Fruit fly (Drosophila melanogaster): Measurements from ENCODE around the gene CG13077.

Gene CG13077

dm6 chr2L:19586436-19587333 lies 21.0 kb downstream of the CG13077 start, which contains the start of gene Lar:
Gene Lar, plus strand, starts transcription at chr2L:19586623.
- no peak for TF ChIP-seq ttk (optimal IDR thresholded peaks at IDR 0.05)
- TF ChIP-seq h (optimal IDR thresholded peaks at IDR 0.05), result no peak
- no peak for TF ChIP-seq insv (optimal IDR thresholded peaks at IDR 0.05)
- TF ChIP-seq psq (optimal IDR thresholded peaks at IDR 0.05), result no peak
- TF ChIP-seq Myc (optimal IDR thresholded peaks at IDR 0.05), result no peak
- no peak for TF ChIP-seq Sin3A (optimal IDR thresholded peaks at IDR 0.05)

- TF ChIP-seq ttk (optimal IDR thresholded peaks at IDR 0.05) (no peak), Myc (optimal IDR thresholded peaks at IDR 0.05) (no peak), Sin3A (optimal IDR thresholded peaks at IDR 0.05) (no peak), h (optimal IDR thresholded peaks at IDR 0.05) (no peak), insv (optimal IDR thresholded peaks at IDR 0.05) (no peak), psq (optimal IDR thresholded peaks at IDR 0.05) (no peak)
Measured at dm6 chr2L:19587334-19587659, 21.6 kb downstream of the CG13077 start.

- TF ChIP-seq Sin3A (optimal IDR thresholded peaks at IDR 0.05) (no peak), Myc (optimal IDR thresholded peaks at IDR 0.05) (no peak), psq (optimal IDR thresholded peaks at IDR 0.05) (no peak), ttk (optimal IDR thresholded peaks at IDR 0.05) (no peak), insv (optimal IDR thresholded peaks at IDR 0.05) (no peak), h (optimal IDR thresholded peaks at IDR 0.05) (no peak)
Measured at dm6 chr2L:19588924-19589323, 23.3 kb downstream of the CG13077 start.

- TF ChIP-seq Sin3A (optimal IDR thresholded peaks at IDR 0.05) (no peak), h (optimal IDR thresholded peaks at IDR 0.05) (no peak), ttk (optimal IDR thresholded peaks at IDR 0.05) (no peak), psq (optimal IDR thresholded peaks at IDR 0.05) (no peak), insv (optimal IDR thresholded peaks at IDR 0.05) (no peak)
Measured at dm6 chr2L:19590629-19591028, 25.0 kb downstream of the CG13077 start.

dm6 chr2L:19594102-19594501 lies 28.4 kb downstream of the CG13077 start:
- TF ChIP-seq insv (optimal IDR thresholded peaks at IDR 0.05) (no peak), psq (optimal IDR thresholded peaks at IDR 0.05) (no peak), Sin3A (optimal IDR thresholded peaks at IDR 0.05) (no peak), h (optimal IDR thresholded peaks at IDR 0.05) (no peak), ttk (optimal IDR thresholded peaks at IDR 0.05) (no peak), Myc (optimal IDR thresholded peaks at IDR 0.05) (no peak)

- TF ChIP-seq psq (optimal IDR thresholded peaks at IDR 0.05) (no peak), insv (optimal IDR thresholded peaks at IDR 0.05) (no peak), Myc (optimal IDR thresholded peaks at IDR 0.05) (no peak), h (optimal IDR thresholded peaks at IDR 0.05) (no peak), Sin3A (optimal IDR thresholded peaks at IDR 0.05) (no peak), ttk (optimal IDR thresholded peaks at IDR 0.05) (no peak)
Measured at dm6 chr2L:19605365-19605921, 39.8 kb downstream of the CG13077 start.

- TF ChIP-seq h (optimal IDR thresholded peaks at IDR 0.05) (no peak), Myc (optimal IDR thresholded peaks at IDR 0.05) (no peak), psq (optimal IDR thresholded peaks at IDR 0.05) (no peak), insv (optimal IDR thresholded peaks at IDR 0.05) (no peak), Sin3A (optimal IDR thresholded peaks at IDR 0.05) (no peak), ttk (optimal IDR thresholded peaks at IDR 0.05) (no peak)
Measured at dm6 chr2L:19606318-19606717, 40.7 kb downstream of the CG13077 start, which contains the start of gene CG46244. Gene CG46244, plus strand, starts transcription at chr2L:19606569.
